Worm (Caenorhabditis elegans): Measurements from ENCODE around the gene atic-1.

DNA sequence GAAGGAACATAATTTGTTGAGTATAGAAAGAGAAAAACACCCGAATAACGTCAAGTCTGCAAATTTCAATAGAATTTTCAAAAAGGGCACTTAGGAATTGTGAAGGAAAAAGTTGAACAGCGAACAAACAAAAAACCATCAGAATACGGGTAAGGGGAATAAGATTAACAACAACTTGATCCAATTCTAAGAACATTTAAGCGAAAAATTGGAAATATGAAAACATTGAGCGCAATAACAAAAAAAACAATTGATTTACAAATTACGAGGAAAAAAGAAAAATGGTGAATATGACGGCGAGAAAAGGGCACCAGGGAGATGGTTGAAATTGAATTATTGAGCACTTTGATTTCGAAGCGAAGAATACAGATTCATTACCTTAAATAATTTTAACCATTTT, 35.1 kb downstream of the atic-1 start:
- no peak for TF ChIP-seq lin-15B (tag; optimal IDR thresholded peaks at IDR 0.05)
- TF ChIP-seq unc-130 (tag; optimal IDR thresholded peaks at IDR 0.05): no peak
- no peak for TF ChIP-seq zag-1 (tag; optimal IDR thresholded peaks at IDR 0.05)
- no peak for TF ChIP-seq ces-1 (GFP tag; optimal IDR thresholded peaks at IDR 0.05)
- no peak for TF ChIP-seq tlp-1 (tag; optimal IDR thresholded peaks at IDR 0.05)
- TF ChIP-seq unc-62 (GFP tag; optimal IDR thresholded peaks at IDR 0.05): no peak
- no peak for TF ChIP-seq dsc-1 (tag; optimal IDR thresholded peaks at IDR 0.05)
- no peak for TF ChIP-seq elt-3 (tag; optimal IDR thresholded peaks at IDR 0.05)
- TF ChIP-seq swsn-7 (tag; optimal IDR thresholded peaks at IDR 0.05): no peak
- TF ChIP-seq skn-1 (tag; optimal IDR thresholded peaks at IDR 0.05): no peak
- no peak for TF ChIP-seq elt-2 (tag; optimal IDR thresholded peaks at IDR 0.05)
- no peak for TF ChIP-seq ama-1 (optimal IDR thresholded peaks at IDR 0.05)

All from whole organism, L1 larva.